Worm (Caenorhabditis elegans) whole organism, late embryonic: ENCODE measurements around the gene nhr-120.
A peak's percentile ranks its signal among the peaks of the same experiment; 100 is the strongest.

Source experiments
- ama-1 ChIP-seq: fragments of 150-350 bp; optimal IDR thresholded peaks from 2 replicates; lab custom pipeline; 2014
- ceh-31 ChIP-seq: sonication (generic microtip); optimal IDR thresholded peaks from 2 replicates; lab custom pipeline; 2016; ENCODE audit warnings: missing genetic modification characterization, missing compliant biosample characterization
- elt-4 ChIP-seq: sonication (generic microtip); optimal IDR thresholded peaks from 2 replicates; lab custom pipeline; 2016; ENCODE audit warnings: missing genetic modification characterization, missing compliant biosample characterization
- fkh-10 ChIP-seq: fragments of 150-350 bp; optimal IDR thresholded peaks from 2 replicates; lab custom pipeline; 2014; ENCODE audit warnings: missing biosample characterization, missing genetic modification reagents, missing genetic modification characterization
- nhr-11 ChIP-seq: fragments of 150-350 bp; optimal IDR thresholded peaks from 2 replicates; lab custom pipeline; 2014; ENCODE audit warnings: missing biosample characterization, missing genetic modification characterization
- npax-4 ChIP-seq: sonication (generic microtip); optimal IDR thresholded peaks from 2 replicates; lab custom pipeline; 2016; ENCODE audit warnings: missing genetic modification characterization, missing compliant biosample characterization

- TF ChIP-seq npax-4 (tag; lab: Kevin White, UChicago) (no peak), fkh-10 (GFP tag; lab: Kevin White, UChicago) (no peak), nhr-11 (tag; lab: Kevin White, UChicago) (no peak), ama-1 (peak; percentile 31), ceh-31 (tag; lab: Kevin White, UChicago) (peak; percentile 11), elt-4 (tag; lab: Kevin White, UChicago) (no peak)
These were observed 17.7 kb downstream of the nhr-120 start, which contains the start of gene clec-266 for ce11 chrX:6622552-6623236.
